Worm (Caenorhabditis elegans): ENCODE results near the gene cal-4.

DNA sequence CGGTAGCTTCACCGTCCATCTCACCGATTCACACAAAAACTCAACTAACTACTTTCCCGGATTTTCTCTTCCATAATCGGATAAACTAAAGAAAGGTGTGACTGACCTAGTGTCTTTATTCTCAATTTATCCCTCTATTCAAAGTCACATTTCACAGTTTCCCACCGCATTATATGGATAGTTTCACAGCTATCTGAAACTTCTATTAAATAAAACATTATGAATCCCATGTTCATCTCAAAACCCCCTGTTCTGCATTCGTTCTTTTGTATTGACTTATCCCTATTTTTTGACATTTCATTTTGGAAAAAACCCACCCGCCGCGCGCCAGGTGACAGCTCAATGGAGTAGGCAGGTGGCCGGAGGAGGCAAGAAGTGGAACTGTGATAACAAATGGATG is 46.6 kb downstream of the cal-4 start:
- TF ChIP-seq snpc-4 (tag; optimal IDR thresholded peaks at IDR 0.05): no peak
- no peak for TF ChIP-seq ama-1 (optimal IDR thresholded peaks at IDR 0.05)
- no peak for TF ChIP-seq lin-13 (GFP tag; optimal IDR thresholded peaks at IDR 0.05)
- no peak for TF ChIP-seq fos-1 (tag; optimal IDR thresholded peaks at IDR 0.05)
- no peak for TF ChIP-seq unc-39 (tag; optimal IDR thresholded peaks at IDR 0.05)
- TF ChIP-seq nhr-23 (tag; optimal IDR thresholded peaks at IDR 0.05): no peak
- no peak for TF ChIP-seq elt-3 (tag; optimal IDR thresholded peaks at IDR 0.05)
- TF ChIP-seq skn-1 (tag; optimal IDR thresholded peaks at IDR 0.05): no peak
